Worm (Caenorhabditis elegans): Measurements from ENCODE around the gene cyp-33D3.

Gene cyp-33D3

ce11 chrV:18821569-18821968 is 15.5 kb downstream of the cyp-33D3 start:
- TF ChIP-seq fkh-10 (GFP tag; optimal IDR thresholded peaks at IDR 0.05) = peak; percentile 91
- peak; percentile 45 for TF ChIP-seq lin-14 (GFP tag; optimal IDR thresholded peaks at IDR 0.05)
- peak; percentile 32 for TF ChIP-seq nhr-85 (tag)
- no peak for TF ChIP-seq ztf-4 (tag; optimal IDR thresholded peaks at IDR 0.05)

- TF ChIP-seq nhr-20 (tag; optimal IDR thresholded peaks at IDR 0.05) = no peak
These were observed 17.4 kb downstream of the cyp-33D3 start, which contains the start of gene ncs-5 for ce11 chrV:18819643-18820042. ncs-5 (plus strand) TSS chrV:18819766.

ce11 chrV:18811360-18811759 is 25.7 kb downstream of the cyp-33D3 start, which contains the start of gene C54E10.7:
C54E10.7 (plus strand) TSS chrV:18811660.
- TF ChIP-seq sox-4 (tag; optimal IDR thresholded peaks at IDR 0.05) (no peak), nhr-20 (tag; optimal IDR thresholded peaks at IDR 0.05) (no peak), Y116A8C.19 (tag; optimal IDR thresholded peaks at IDR 0.05; ENCODE audit: borderline replicate concordance) (no peak), ceh-63 (GFP tag; optimal IDR thresholded peaks at IDR 0.05) (no peak), pag-3 (tag; optimal IDR thresholded peaks at IDR 0.05; ENCODE audit: borderline replicate concordance, insufficient read depth) (no peak), mef-2 (tag; optimal IDR thresholded peaks at IDR 0.05) (no peak), nhr-47 (tag; optimal IDR thresholded peaks at IDR 0.05) (no peak), fkh-4 (tag; optimal IDR thresholded peaks at IDR 0.05; ENCODE audit: borderline replicate concordance) (no peak), isw-1 (GFP tag; IDR thresholded peaks at IDR 0.05) (no peak)

- TF ChIP-seq jun-1 (tag; optimal IDR thresholded peaks at IDR 0.05) (no peak), dsc-1 (tag; optimal IDR thresholded peaks at IDR 0.05) (no peak)
These were observed 26.3 kb downstream of the cyp-33D3 start, which contains the start of gene C54E10.3 for ce11 chrV:18810705-18811104. C54E10.3 (plus strand) TSS chrV:18811005.

ce11 chrV:18808621-18809020 is 28.4 kb downstream of the cyp-33D3 start, which contains the start of gene C54E10.6:
C54E10.6 (minus strand) TSS chrV:18808729.
- TF ChIP-seq nhr-28 (tag; optimal IDR thresholded peaks at IDR 0.05) = no peak
- TF ChIP-seq tbx-2 (tag; optimal IDR thresholded peaks at IDR 0.05) = peak; percentile 18
- peak; percentile 60 for TF ChIP-seq rnt-1 (tag; optimal IDR thresholded peaks at IDR 0.05)
- TF ChIP-seq lin-14 (GFP tag; optimal IDR thresholded peaks at IDR 0.05) = peak; percentile 46
- 0 out of 2 replicates have a peak, but pooled peaks have one; percentile 11 for TF ChIP-seq nhr-19 (GFP tag; conservative IDR thresholded peaks at IDR 0.05)
- peak in 1 of 2 experiments; percentile 5 for TF ChIP-seq efl-1 (optimal IDR thresholded peaks at IDR 0.05)
- TF ChIP-seq efl-1 (GFP tag; optimal IDR thresholded peaks at IDR 0.05 in 1 of 2) = no peak
- TF ChIP-seq nhr-47 (tag; optimal IDR thresholded peaks at IDR 0.05) = peak; percentile 9
- peak in 1 of 2 experiments; percentile 23 for TF ChIP-seq ztf-11 (tag; optimal IDR thresholded peaks at IDR 0.05)
- TF ChIP-seq lin-15B (tag; optimal IDR thresholded peaks at IDR 0.05) = no peak
- peak; percentile 16 for TF ChIP-seq snu-23 (GFP tag; optimal IDR thresholded peaks at IDR 0.05)

- TF ChIP-seq tbx-2 (tag; optimal IDR thresholded peaks at IDR 0.05) = no peak
- TF ChIP-seq jun-1 (tag; optimal IDR thresholded peaks at IDR 0.05) = no peak
- no peak for TF ChIP-seq fkh-4 (tag; optimal IDR thresholded peaks at IDR 0.05; ENCODE audit: borderline replicate concordance)
- no peak for TF ChIP-seq pag-3 (tag; optimal IDR thresholded peaks at IDR 0.05; ENCODE audit: borderline replicate concordance, insufficient read depth)
- TF ChIP-seq ztf-4 (tag; optimal IDR thresholded peaks at IDR 0.05) = no peak
- TF ChIP-seq lin-39 (tag; optimal IDR thresholded peaks at IDR 0.05) = no peak
- TF ChIP-seq nhr-71 (tag; optimal IDR thresholded peaks at IDR 0.05) = no peak
- no peak for TF ChIP-seq alr-1 (tag; optimal IDR thresholded peaks at IDR 0.05; ENCODE audit: borderline replicate concordance)
- TF ChIP-seq nhr-76 (tag; optimal IDR thresholded peaks at IDR 0.05) = no peak
- no peak for TF ChIP-seq nhr-85 (tag)
- no peak for TF ChIP-seq irx-1 (tag; optimal IDR thresholded peaks at IDR 0.05)
- TF ChIP-seq ceh-8 (GFP tag; optimal IDR thresholded peaks at IDR 0.05) = no peak
- TF ChIP-seq sox-4 (tag; optimal IDR thresholded peaks at IDR 0.05) = no peak
- no peak for TF ChIP-seq C04F5.9 (tag; optimal IDR thresholded peaks at IDR 0.05)
- no peak for TF ChIP-seq nhr-11 (tag; optimal IDR thresholded peaks at IDR 0.05)
- no peak for TF ChIP-seq pax-3 (tag; optimal IDR thresholded peaks at IDR 0.05)
- TF ChIP-seq lin-35 (GFP tag; optimal IDR thresholded peaks at IDR 0.05) = no peak
These were observed 30.6 kb downstream of the cyp-33D3 start, which contains the start of gene sri-10 for ce11 chrV:18806409-18806808. sri-10 (minus strand) TSS chrV:18806509.
